Fruit fly (Drosophila melanogaster): ENCODE measurements around the gene CG5877.

CG5877 gene

dm6 chrX:15298298-15299069, 5.7 kb downstream of the CG5877 start (continued):
- TF ChIP-seq gfzf (GFP tag; optimal IDR thresholded peaks at IDR 0.05), result no peak
- peak; percentile 97 for TF ChIP-seq ATbp (GFP tag; optimal IDR thresholded peaks at IDR 0.05)
- peak; percentile 87 for TF ChIP-seq CG31388 (GFP tag; optimal IDR thresholded peaks at IDR 0.05)
- TF ChIP-seq Antp (GFP tag; optimal IDR thresholded peaks at IDR 0.05), result peak; percentile 48
- peak; percentile 48 for TF ChIP-seq CG9797 (GFP tag; optimal IDR thresholded peaks at IDR 0.05)
- TF ChIP-seq lilli (GFP tag; optimal IDR thresholded peaks at IDR 0.05), result peak; percentile 92
- peak; percentile 98 for TF ChIP-seq Rfx (GFP tag; IDR thresholded peaks at IDR 0.05)
- peak; percentile 98 for TF ChIP-seq CG14014 (GFP tag; IDR thresholded peaks at IDR 0.05)
- peak; percentile 82 for TF ChIP-seq CG8290 (GFP tag; optimal IDR thresholded peaks at IDR 0.05)
- TF ChIP-seq CG8290 (tag; optimal IDR thresholded peaks at IDR 0.05), result peak; percentile 47 to 60
- peak; percentile 89 for TF ChIP-seq Spps (tag; optimal IDR thresholded peaks at IDR 0.05)
- TF ChIP-seq CG8478 (optimal IDR thresholded peaks at IDR 0.05), result peak; percentile 19
- TF ChIP-seq CG14050 (GFP tag; IDR thresholded peaks at IDR 0.05), result peak; percentile 96
- TF ChIP-seq sisA (GFP tag; IDR thresholded peaks at IDR 0.05), result peak; percentile 97
- TF ChIP-seq Mad (GFP tag; optimal IDR thresholded peaks at IDR 0.05), result peak; percentile 75
- TF ChIP-seq Myb (GFP tag; optimal IDR thresholded peaks at IDR 0.05), result peak; percentile 38
- TF ChIP-seq z (GFP tag; IDR thresholded peaks at IDR 0.05), result peak; percentile 27; the same call in 1 of the 3 replicates
- peak; percentile 93 for TF ChIP-seq CG10462 (GFP tag; optimal IDR thresholded peaks at IDR 0.05)
- peak; percentile 48 for TF ChIP-seq NK7.1 (GFP tag; optimal IDR thresholded peaks at IDR 0.05)
- TF ChIP-seq ap (GFP tag; IDR thresholded peaks at IDR 0.05), result peak; percentile 91
- peak; percentile 83 for TF ChIP-seq gcm2 (GFP tag; optimal IDR thresholded peaks at IDR 0.05)
- TF ChIP-seq hkb (optimal IDR thresholded peaks at IDR 0.05), result no peak
- peak; percentile 98 for TF ChIP-seq hkb (GFP tag; IDR thresholded peaks at IDR 0.05)
- TF ChIP-seq dati (GFP tag; IDR thresholded peaks at IDR 0.05), result peak; percentile 85
- TF ChIP-seq Sry-δ (GFP tag; optimal IDR thresholded peaks at IDR 0.05), result peak; percentile 13
- TF ChIP-seq Oaz (GFP tag; IDR thresholded peaks at IDR 0.05), result peak; percentile 95
- TF ChIP-seq Side (GFP tag; optimal IDR thresholded peaks at IDR 0.05), result peak; percentile 74
- peak; percentile 98 for TF ChIP-seq Dek (tag; optimal IDR thresholded peaks at IDR 0.05)
- peak; percentile 95 for TF ChIP-seq CG3726 (GFP tag; IDR thresholded peaks at IDR 0.05)
- peak; percentile 90 for TF ChIP-seq Nf-YA (GFP tag; IDR thresholded peaks at IDR 0.05)
- TF ChIP-seq jumu (GFP tag; optimal IDR thresholded peaks at IDR 0.05), result peak; percentile 58
- peak in 1 of 3 experiments; percentile 94 for TF ChIP-seq lola (GFP tag; optimal IDR thresholded peaks at IDR 0.05)
- TF ChIP-seq insv (GFP tag; optimal IDR thresholded peaks at IDR 0.05), result peak in 1 of 2 experiments; percentile 76
- TF ChIP-seq bowl (GFP tag; IDR thresholded peaks at IDR 0.05), result peak; percentile 85
- TF ChIP-seq Ada2b (GFP tag; IDR thresholded peaks at IDR 0.05), result peak; percentile 95
- peak; percentile 99 for TF ChIP-seq CG7839 (tag; optimal IDR thresholded peaks at IDR 0.05)
- TF ChIP-seq CG11560 (tag; IDR thresholded peaks at IDR 0.05), result peak; percentile 91
- peak; percentile 96 for TF ChIP-seq cwo (GFP tag; optimal IDR thresholded peaks at IDR 0.05)
- TF ChIP-seq CG13123 (GFP tag; optimal IDR thresholded peaks at IDR 0.05), result peak; percentile 90
- TF ChIP-seq CG17802 (tag; optimal IDR thresholded peaks at IDR 0.05), result peak; percentile 82
- TF ChIP-seq esg (GFP tag; conservative IDR thresholded peaks at IDR 0.05), result peak; percentile 97
- peak; percentile 99 for TF ChIP-seq Hmr (GFP tag; optimal IDR thresholded peaks at IDR 0.05)
- peak; percentile 85 for TF ChIP-seq CG4707 (GFP tag; optimal IDR thresholded peaks at IDR 0.05)
- TF ChIP-seq pzg (GFP tag; optimal IDR thresholded peaks at IDR 0.05), result peak; percentile 11
- TF ChIP-seq CG6765 (GFP tag; optimal IDR thresholded peaks at IDR 0.05), result peak; percentile 96
- TF ChIP-seq Camta (GFP tag; optimal IDR thresholded peaks at IDR 0.05), result peak; percentile 80
- TF ChIP-seq CG7786 (GFP tag; optimal IDR thresholded peaks at IDR 0.05), result peak; percentile 75
- TF ChIP-seq ac (GFP tag; optimal IDR thresholded peaks at IDR 0.05), result no peak
- peak; percentile 87; the same call in 2 of the 3 replicates for TF ChIP-seq otp (GFP tag; IDR thresholded peaks at IDR 0.05)
- TF ChIP-seq D19A (tag; optimal IDR thresholded peaks at IDR 0.05), result peak; percentile 95
- TF ChIP-seq twi (tag; optimal IDR thresholded peaks at IDR 0.05), result peak; percentile 93

All from whole organism, embryonic.